Fruit fly (Drosophila melanogaster) whole organism, embryonic: ENCODE data around the gene CG33110.

ENCODE experiments used
- Awh ChIP-seq: fragments of 200-800 bp; sonication (Bioruptor generic); IDR thresholded peaks from 2 replicates; pipeline ENCODE4, ENCODE4 v1.3.6; 2022; ENCODE audit warnings: missing biosample characterization, missing genetic modification characterization
- Blimp-1 ChIP-seq: fragments of 200-800 bp; sonication (Bioruptor generic); optimal IDR thresholded peaks from 3 replicates; lab custom pipeline; 2018; ENCODE audit warnings: missing biosample characterization, missing genetic modification characterization, mild to moderate bottlenecking, moderate library complexity, missing genetic modification reagents
- CG10274 ChIP-seq: fragments of 200-800 bp; sonication (Bioruptor generic); optimal IDR thresholded peaks from 3 replicates; lab custom pipeline; 2017; ENCODE audit warnings: missing biosample characterization, mild to moderate bottlenecking, missing genetic modification characterization
- CG10654 ChIP-seq: fragments of 200-800 bp; sonication (Bioruptor generic); optimal IDR thresholded peaks from 2 replicates; lab custom pipeline; 2016; ENCODE audit warnings: missing biosample characterization, missing genetic modification characterization
- CG11504 ChIP-seq: fragments of 200-800 bp; sonication (Bioruptor generic); optimal IDR thresholded peaks from 3 replicates; lab custom pipeline; 2019; ENCODE audit warnings: missing biosample characterization, mild to moderate bottlenecking, missing genetic modification characterization, moderate library complexity
- CG11560 ChIP-seq: fragments of 200-800 bp; sonication (Bioruptor generic); IDR thresholded peaks from 3 replicates; pipeline ENCODE4 v1.3.6; 2022; ENCODE audit warnings: missing biosample characterization, missing genetic modification characterization
- CG12104 ChIP-seq: fragments of 200-800 bp; sonication (Bioruptor generic); optimal IDR thresholded peaks from 3 replicates; lab custom pipeline; 2016; ENCODE audit warnings: missing biosample characterization, missing genetic modification characterization
- CG12391 ChIP-seq: fragments of 200-800 bp; sonication (Bioruptor generic); optimal IDR thresholded peaks from 3 replicates; lab custom pipeline; 2018; ENCODE audit warnings: missing biosample characterization, mild to moderate bottlenecking, missing genetic modification characterization, moderate library complexity
- CG13296 ChIP-seq: fragments of 200-800 bp; sonication (Bioruptor generic); optimal IDR thresholded peaks from 3 replicates; lab custom pipeline; 2018; ENCODE audit warnings: missing biosample characterization, mild to moderate bottlenecking, missing genetic modification characterization
- CG15011 ChIP-seq: fragments of 200-800 bp; sonication (Bioruptor generic); optimal IDR thresholded peaks from 3 replicates; lab custom pipeline; 2018; ENCODE audit warnings: missing biosample characterization, mild to moderate bottlenecking, missing genetic modification characterization
- CG17186 ChIP-seq: fragments of 200-800 bp; sonication (Bioruptor generic); optimal IDR thresholded peaks from 3 replicates; lab custom pipeline; 2017; ENCODE audit warnings: missing biosample characterization, missing genetic modification reagents, missing genetic modification characterization
- CG17568 ChIP-seq: fragments of 200-800 bp; sonication (Bioruptor generic); optimal IDR thresholded peaks from 2 replicates; lab custom pipeline; 2018; ENCODE audit warnings: missing biosample characterization, mild to moderate bottlenecking, missing genetic modification characterization, moderate library complexity
- CG17829 ChIP-seq: fragments of 200-800 bp; optimal IDR thresholded peaks from 2 replicates; lab custom pipeline; 2019; ENCODE audit warnings: missing biosample characterization, mild to moderate bottlenecking, missing genetic modification characterization, moderate library complexity
- CG18262 ChIP-seq: fragments of 200-800 bp; optimal IDR thresholded peaks from 3 replicates; lab custom pipeline; 2019; ENCODE audit warnings: missing biosample characterization, mild to moderate bottlenecking, missing genetic modification characterization, moderate library complexity
- CG1832 ChIP-seq: fragments of 200-800 bp; sonication (Bioruptor generic); optimal IDR thresholded peaks from 2 replicates; lab custom pipeline; 2017; ENCODE audit warnings: missing biosample characterization, mild to moderate bottlenecking, missing genetic modification characterization, inconsistent platforms
- CG2875 ChIP-seq: fragments of 200-800 bp; sonication (Bioruptor generic); optimal IDR thresholded peaks from 2 replicates; lab custom pipeline; 2017; ENCODE audit warnings: missing biosample characterization, mild to moderate bottlenecking, missing genetic modification characterization, missing genetic modification reagents
- CG32767 ChIP-seq: fragments of 200-800 bp; sonication (Bioruptor generic); IDR thresholded peaks from 2 replicates; pipeline ENCODE4 v1.3.6; 2022; ENCODE audit warnings: missing biosample characterization, missing genetic modification characterization
- CG34422 ChIP-seq: fragments of 200-800 bp; sonication (Bioruptor generic); IDR thresholded peaks from 3 replicates; pipeline ENCODE4 v1.3.6; 2022; ENCODE audit warnings: missing biosample characterization, missing genetic modification characterization
- CG4282 ChIP-seq: fragments of 200-800 bp; sonication (Bioruptor generic); optimal IDR thresholded peaks from 2 replicates; lab custom pipeline; 2016; ENCODE audit warnings: missing biosample characterization, missing genetic modification characterization
- CG4707 ChIP-seq: fragments of 200-800 bp; sonication (Bioruptor generic); optimal IDR thresholded peaks from 2 replicates; lab custom pipeline; 2018; ENCODE audit warnings: missing biosample characterization, mild to moderate bottlenecking, missing genetic modification characterization, moderate library complexity
- CG5953 ChIP-seq: fragments of 200-800 bp; sonication (Bioruptor generic); IDR thresholded peaks from 2 replicates; pipeline ENCODE4 v1.3.6; 2022; ENCODE audit warnings: missing biosample characterization, missing genetic modification characterization
- CG6765 ChIP-seq: fragments of 200-800 bp; sonication (Bioruptor generic); optimal IDR thresholded peaks from 3 replicates; lab custom pipeline; 2017; ENCODE audit warnings: missing biosample characterization, mild to moderate bottlenecking, missing genetic modification characterization
- CG8924 ChIP-seq: fragments of 200-800 bp; optimal IDR thresholded peaks from 3 replicates; lab custom pipeline; 2019; ENCODE audit warnings: missing biosample characterization, mild to moderate bottlenecking, missing genetic modification characterization, moderate library complexity
- Dad ChIP-seq: fragments of 200-800 bp; sonication (Bioruptor generic); optimal IDR thresholded peaks from 3 replicates; lab custom pipeline; 2016; ENCODE audit warnings: missing biosample characterization, missing genetic modification characterization
- H2.0 ChIP-seq: fragments of 200-800 bp; sonication (Bioruptor generic); IDR thresholded peaks from 2 replicates; pipeline ENCODE4 v1.3.6; 2022; ENCODE audit warnings: missing biosample characterization, missing genetic modification characterization
- HLHmδ ChIP-seq: fragments of 200-800 bp; sonication (Bioruptor generic); optimal IDR thresholded peaks from 2 replicates; lab custom pipeline; 2018; ENCODE audit warnings: missing biosample characterization, mild to moderate bottlenecking, missing genetic modification characterization, moderate library complexity
- Hr39 ChIP-seq: fragments of >200 bp; optimal IDR thresholded peaks from 2 replicates; lab custom pipeline; 2017
- Lhr ChIP-seq: fragments of 200-800 bp; sonication (Bioruptor generic); optimal IDR thresholded peaks from 3 replicates; lab custom pipeline; 2017; ENCODE audit warnings: mild to moderate bottlenecking, missing biosample characterization, missing genetic modification reagents, missing genetic modification characterization
- Mrtf ChIP-seq: fragments of 200-800 bp; sonication (Bioruptor generic); IDR thresholded peaks from 3 replicates; pipeline ENCODE4 v1.3.6; 2022; ENCODE audit warnings: missing biosample characterization, missing genetic modification characterization
- Optix ChIP-seq: fragments of 200-800 bp; sonication (Bioruptor generic); IDR thresholded peaks from 3 replicates; pipeline ENCODE4 v1.3.6; 2022; ENCODE audit warnings: missing biosample characterization, missing genetic modification characterization
- PHDP ChIP-seq: fragments of 200-800 bp; sonication (Bioruptor generic); optimal IDR thresholded peaks from 3 replicates; lab custom pipeline; 2018; ENCODE audit warnings: missing biosample characterization, mild to moderate bottlenecking, missing genetic modification characterization, moderate library complexity
- Pdp1 ChIP-seq, 2 experiments: fragments of 200-800 bp; sonication (Bioruptor generic); optimal IDR thresholded peaks; 3 replicates each; lab custom pipeline; 2016; ENCODE audit warnings: missing biosample characterization in 2 of 2, missing genetic modification characterization in 2 of 2, mild to moderate bottlenecking in 1 of 2, moderate library complexity in 1 of 2
- Tbp ChIP-seq: fragments of >200 bp; optimal IDR thresholded peaks from 2 replicates; lab custom pipeline; 2018; ENCODE audit warnings: missing biosample characterization, missing genetic modification characterization
- Xrp1 ChIP-seq: fragments of 200-800 bp; sonication (Bioruptor generic); IDR thresholded peaks from 2 replicates; pipeline ENCODE4 v1.3.6; 2022; ENCODE audit warnings: missing biosample characterization, missing genetic modification characterization
- al ChIP-seq: fragments of 200-800 bp; sonication (Bioruptor generic); IDR thresholded peaks from 2 replicates; pipeline ENCODE4 v1.3.6; 2022; ENCODE audit warnings: missing biosample characterization, missing genetic modification characterization
- aop ChIP-seq: fragments of 200-800 bp; sonication (Bioruptor generic); IDR thresholded peaks from 2 replicates; pipeline ENCODE4 v1.3.6; 2022; ENCODE audit warnings: missing biosample characterization, missing genetic modification characterization
- danr ChIP-seq: fragments of 200-800 bp; sonication (Bioruptor generic); IDR thresholded peaks from 2 replicates; pipeline ENCODE4 v1.3.6; 2022; ENCODE audit warnings: missing biosample characterization, missing genetic modification characterization
- dimm ChIP-seq: fragments of 200-800 bp; sonication (Bioruptor generic); IDR thresholded peaks from 2 replicates; pipeline ENCODE4 v1.3.6; 2022; ENCODE audit warnings: missing biosample characterization, missing genetic modification characterization
- ftz-f1 ChIP-seq: fragments of 200-800 bp; sonication (Bioruptor generic); optimal IDR thresholded peaks from 2 replicates; lab custom pipeline; 2016; ENCODE audit warnings: missing biosample characterization, missing genetic modification characterization
- gce ChIP-seq: fragments of 200-800 bp; sonication (Bioruptor generic); IDR thresholded peaks from 3 replicates; pipeline ENCODE4 v1.3.6; 2022; ENCODE audit warnings: missing biosample characterization, missing genetic modification characterization
- gfzf ChIP-seq: fragments of 200-800 bp; sonication (Bioruptor generic); optimal IDR thresholded peaks from 2 replicates; lab custom pipeline; 2016; ENCODE audit warnings: missing biosample characterization, mild to moderate bottlenecking, missing genetic modification characterization, moderate library complexity
- jing ChIP-seq: fragments of 200-800 bp; sonication (Bioruptor generic); optimal IDR thresholded peaks from 2 replicates; lab custom pipeline; 2018; ENCODE audit warnings: missing biosample characterization, mild to moderate bottlenecking, missing genetic modification characterization
- kay ChIP-seq: fragments of 200-800 bp; sonication (Bioruptor generic); optimal IDR thresholded peaks from 2 replicates; lab custom pipeline; 2016; ENCODE audit warnings: missing biosample characterization, missing genetic modification characterization
- mirr ChIP-seq: fragments of 200-800 bp; sonication (Bioruptor generic); optimal IDR thresholded peaks from 3 replicates; lab custom pipeline; 2018; ENCODE audit warnings: missing biosample characterization, mild to moderate bottlenecking, missing genetic modification characterization
- nau ChIP-seq: fragments of 200-800 bp; sonication (Bioruptor generic); optimal IDR thresholded peaks from 3 replicates; lab custom pipeline; 2017; ENCODE audit warnings: missing biosample characterization, mild to moderate bottlenecking, missing genetic modification characterization, missing genetic modification reagents
- pnt ChIP-seq: fragments of 200-800 bp; sonication (Bioruptor generic); optimal IDR thresholded peaks from 3 replicates; lab custom pipeline; 2016; ENCODE audit warnings: missing biosample characterization, missing genetic modification characterization
- pzg ChIP-seq: fragments of 200-800 bp; sonication (Bioruptor generic); optimal IDR thresholded peaks from 3 replicates; lab custom pipeline; 2018; ENCODE audit warnings: missing biosample characterization, mild to moderate bottlenecking, missing genetic modification characterization, moderate library complexity
- seq ChIP-seq: fragments of 200-800 bp; sonication (Bioruptor generic); IDR thresholded peaks from 2 replicates; pipeline ENCODE4 v1.3.6; 2022; ENCODE audit warnings: missing biosample characterization, missing genetic modification characterization
- ssp ChIP-seq: fragments of 200-800 bp; sonication (Bioruptor generic); IDR thresholded peaks from 2 replicates; pipeline ENCODE4 v1.3.6; 2022; ENCODE audit warnings: missing biosample characterization, missing genetic modification characterization
- trh ChIP-seq: fragments of 200-800 bp; sonication (Bioruptor generic); optimal IDR thresholded peaks from 2 replicates; lab custom pipeline; 2016; ENCODE audit warnings: missing biosample characterization, missing genetic modification characterization

Gene CG33110

dm6 chr3R:22597344-22597954 lies 27.5 kb downstream of the CG33110 start (continued):
- TF ChIP-seq CG17829 (tag; lab: Kevin White, UChicago) = peak; percentile 70
- peak; percentile 87 for TF ChIP-seq CG5953 (GFP tag; lab: Robert Waterston, UW)
- TF ChIP-seq mirr (GFP tag; lab: Kevin White, UChicago) = no peak
- 0 out of 2 replicates have a peak, but pooled peaks have one; percentile 34 for TF ChIP-seq al (GFP tag; lab: Robert Waterston, UW)
- no peak for TF ChIP-seq jing (GFP tag; lab: Kevin White, UChicago)
- no peak for TF ChIP-seq CG11504 (tag; lab: Kevin White, UChicago)
- no peak for TF ChIP-seq nau (GFP tag; lab: Kevin White, UChicago)
- peak; percentile 68 for TF ChIP-seq pnt (GFP tag; lab: Kevin White, UChicago)
- peak; percentile 57 for TF ChIP-seq seq (GFP tag; lab: Robert Waterston, UW)
- no peak for TF ChIP-seq CG6765 (GFP tag; lab: Kevin White, UChicago)
- TF ChIP-seq CG4282 (GFP tag; lab: Kevin White, UChicago) = no peak
- no peak for TF ChIP-seq CG10654 (GFP tag; lab: Kevin White, UChicago)
- TF ChIP-seq CG12104 = no peak
- no peak for TF ChIP-seq CG13296
- TF ChIP-seq CG32767 (GFP tag; lab: Robert Waterston, UW) = peak; percentile 35; the same call in 1 of the 2 replicates
- TF ChIP-seq Awh (GFP tag; lab: Robert Waterston, UW) = peak; percentile 86
- peak; percentile 76 for TF ChIP-seq CG12391 (tag; lab: Kevin White, UChicago)
- TF ChIP-seq trh = no peak
- no peak for TF ChIP-seq PHDP
- TF ChIP-seq Blimp-1 (GFP tag; lab: Kevin White, UChicago) = peak; percentile 94
- no peak for TF ChIP-seq CG1832
- peak; percentile 60; the same call in 1 of the 2 replicates for TF ChIP-seq dimm (GFP tag; lab: Robert Waterston, UW)
- TF ChIP-seq Lhr = no peak
- peak; percentile 63; the same call in 2 of the 3 replicates for TF ChIP-seq Optix (GFP tag; lab: Robert Waterston, UW)
- TF ChIP-seq H2.0 (GFP tag; lab: Robert Waterston, UW) = peak; percentile 75
- TF ChIP-seq ssp (GFP tag; lab: Robert Waterston, UW) = peak; percentile 74
- peak; percentile 54; the same call in 2 of the 3 replicates for TF ChIP-seq CG34422 (GFP tag; lab: Robert Waterston, UW)
- peak; percentile 59 for TF ChIP-seq danr (GFP tag; lab: Robert Waterston, UW)
- no peak for TF ChIP-seq CG17568 (GFP tag; lab: Kevin White, UChicago)
- TF ChIP-seq pzg = no peak
- TF ChIP-seq CG4707 (GFP tag; lab: Kevin White, UChicago) = peak; percentile 71
- peak; percentile 88 for TF ChIP-seq Xrp1 (GFP tag; lab: Robert Waterston, UW)
- TF ChIP-seq Dad (GFP tag; lab: Kevin White, UChicago) = no peak
- 0 out of 3 replicates have a peak, but pooled peaks have one; percentile 9 for TF ChIP-seq Mrtf (GFP tag; lab: Robert Waterston, UW)
- TF ChIP-seq CG18262 (tag; lab: Kevin White, UChicago) = no peak
- no peak for TF ChIP-seq HLHmδ
- TF ChIP-seq aop (GFP tag; lab: Robert Waterston, UW) = 0 out of 2 replicates have a peak, but pooled peaks have one; percentile 5
- TF ChIP-seq CG17186 (GFP tag; lab: Kevin White, UChicago) = peak; percentile 29
- peak; percentile 3 for TF ChIP-seq kay (GFP tag; lab: Kevin White, UChicago)
- TF ChIP-seq Pdp1 (GFP tag; optimal IDR thresholded peaks at IDR 0.05; lab: Kevin White, UChicago) = peak; percentile 4 to 84
- peak; percentile 82; the same call in 2 of the 3 replicates for TF ChIP-seq gce (GFP tag; lab: Robert Waterston, UW)
- TF ChIP-seq CG15011 (GFP tag; lab: Kevin White, UChicago) = no peak
- TF ChIP-seq gfzf (GFP tag; lab: Kevin White, UChicago) = no peak
- no peak for TF ChIP-seq Hr39 (lab: Kevin White, UChicago)
- TF ChIP-seq CG8924 = peak; percentile 69
- TF ChIP-seq CG2875 = peak; percentile 65
- no peak for TF ChIP-seq ftz-f1 (GFP tag; lab: Kevin White, UChicago)
- TF ChIP-seq CG10274 (GFP tag; lab: Kevin White, UChicago) = no peak
- TF ChIP-seq CG11560 = 0 out of 3 replicates have a peak, but pooled peaks have one; percentile 58
- TF ChIP-seq Tbp (GFP tag; lab: Kevin White, UChicago) = no peak
